Worm (Caenorhabditis elegans) whole organism, L4/young adult: ENCODE measurements around the gene cwc-15.

Experiments used
- W03F9.2 ChIP-seq: fragments of 150-350 bp; optimal IDR thresholded peaks from 2 replicates; lab custom pipeline; 2014; ENCODE audit warnings: missing biosample characterization, missing genetic modification characterization
- dao-5 ChIP-seq: sonication (generic microtip); optimal IDR thresholded peaks from 2 replicates; lab custom pipeline; 2016; ENCODE audit warnings: missing genotype, missing genetic modification characterization, moderate library complexity, missing compliant biosample characterization
- him-1 ChIP-seq: sonication (generic microtip); optimal IDR thresholded peaks from 2 replicates; lab custom pipeline; 2016; ENCODE audit warnings: missing genotype, missing genetic modification reagents, missing genetic modification characterization, missing compliant biosample characterization

- TF ChIP-seq him-1 (tag; lab: Kevin White, UChicago) (no peak), dao-5 (tag; lab: Kevin White, UChicago) (no peak), W03F9.2 (tag; lab: Kevin White, UChicago) (no peak)
Observed at ce11 chrV:15975845-15976244, 47.3 kb upstream of the cwc-15 start, which contains the start of gene clec-232.
